Fruit fly (Drosophila melanogaster) whole organism, pupa: ENCODE results near the gene Cyp305a1.

ENCODE experiments used
- CG14655 ChIP-seq: fragments of 200-800 bp; sonication (Bioruptor generic); optimal IDR thresholded peaks from 3 replicates; lab custom pipeline; 2017; ENCODE audit warnings: mild to moderate bottlenecking, missing biosample characterization, missing genetic modification reagents, missing genetic modification characterization
- CG4496 ChIP-seq: fragments of 200-800 bp; sonication (Bioruptor generic); IDR thresholded peaks from 3 replicates; pipeline ENCODE4 v1.3.6; 2022; ENCODE audit warnings: missing biosample characterization, missing genetic modification characterization
- CG9948 ChIP-seq: fragments of 200-800 bp; sonication (Bioruptor generic); optimal IDR thresholded peaks from 2 replicates; lab custom pipeline; 2018; ENCODE audit warnings: missing biosample characterization, mild to moderate bottlenecking, missing genetic modification characterization, moderate library complexity
- EcR ChIP-seq: fragments of 200-800 bp; sonication (Bioruptor generic); optimal IDR thresholded peaks from 3 replicates; lab custom pipeline; 2019; ENCODE audit warnings: missing biosample characterization, missing genetic modification characterization, mild to moderate bottlenecking, moderate library complexity, missing genetic modification reagents
- Ets98B ChIP-seq: fragments of 200-800 bp; sonication (Bioruptor generic); IDR thresholded peaks from 2 replicates; pipeline ENCODE4 v1.3.6; 2022; ENCODE audit warnings: missing biosample characterization, missing genetic modification characterization
- Pif1A ChIP-seq: fragments of 200-800 bp; sonication (Bioruptor generic); optimal IDR thresholded peaks from 3 replicates; lab custom pipeline; 2016; ENCODE audit warnings: missing biosample characterization, missing genetic modification characterization
- Pif1B ChIP-seq: fragments of 200-800 bp; sonication (Bioruptor generic); optimal IDR thresholded peaks from 3 replicates; lab custom pipeline; 2016; ENCODE audit warnings: missing biosample characterization, missing genetic modification characterization
- rn ChIP-seq: fragments of 200-800 bp; sonication (Bioruptor generic); IDR thresholded peaks from 2 replicates; pipeline ENCODE4 v1.3.6; 2022; ENCODE audit warnings: missing biosample characterization, missing genetic modification characterization

- TF ChIP-seq CG14655 (GFP tag; lab: Kevin White, UChicago) = no peak
- no peak for TF ChIP-seq Pif1A (GFP tag; lab: Kevin White, UChicago)
- TF ChIP-seq rn (GFP tag; lab: Robert Waterston, UW) = no peak
- TF ChIP-seq CG9948 (tag; lab: Kevin White, UChicago) = no peak
- peak; percentile 64; the same call in 1 of the 2 replicates for TF ChIP-seq Ets98B (GFP tag; lab: Robert Waterston, UW)
- TF ChIP-seq Pif1B (GFP tag; lab: Kevin White, UChicago) = no peak
- TF ChIP-seq EcR (GFP tag; lab: Kevin White, UChicago) = no peak
- TF ChIP-seq CG4496 = peak; percentile 70
Measured at dm6 chr3L:19815472-19816150, 2.5 kb upstream of the Cyp305a1 start, which contains the start of gene cyc.
